Worm (Caenorhabditis elegans) whole organism, young adult: ENCODE results near the gene T26H8.4.
"Not testable (repeated sequence)": the region's sequence is repeated elsewhere in the genome, so short reads cannot be mapped to it uniquely, and the experiment has no call there.

Experiments used
- F22D6.2 ChIP-seq: sonication (generic microtip); optimal IDR thresholded peaks from 2 replicates; lab custom pipeline; 2016; ENCODE audit warnings: mild to moderate bottlenecking, missing genetic modification characterization, missing compliant biosample characterization
- F37B4.10 ChIP-seq: fragments of 200-800 bp; sonication (Bioruptor generic); IDR thresholded peaks from 2 replicates; pipeline ENCODE4 v1.3.6; 2022; ENCODE audit warnings: missing genetic modification characterization, missing compliant biosample characterization
- F49E8.2 ChIP-seq: sonication (generic microtip); optimal IDR thresholded peaks from 3 replicates; lab custom pipeline; 2017; ENCODE audit warnings: missing genetic modification characterization, mild to moderate bottlenecking, missing compliant biosample characterization, antibody characterized with exemption, moderate library complexity; ENCODE audit not compliant: insufficient read depth
- K12H6.12 ChIP-seq: fragments of 200-800 bp; sonication (Bioruptor generic); optimal IDR thresholded peaks from 2 replicates; lab custom pipeline; 2018; ENCODE audit warnings: mild to moderate bottlenecking, missing genetic modification characterization, missing compliant biosample characterization
- Y53G8AR.9 ChIP-seq: fragments of 200-800 bp; sonication (Bioruptor generic); conservative IDR thresholded peaks from 2 replicates; pipeline ENCODE4 v1.3.6; 2022; ENCODE audit warnings: missing genetic modification reagents, missing genetic modification characterization, missing compliant biosample characterization
- bed-1 ChIP-seq: fragments of 200-800 bp; sonication (Bioruptor generic); IDR thresholded peaks from 2 replicates; pipeline ENCODE4 v1.3.6; 2022; ENCODE audit warnings: missing genetic modification reagents, missing genetic modification characterization, missing compliant biosample characterization
- ets-4 ChIP-seq: fragments of 200-800 bp; sonication (Bioruptor generic); optimal IDR thresholded peaks from 2 replicates; lab custom pipeline; 2018; ENCODE audit warnings: mild to moderate bottlenecking, missing genetic modification characterization, missing compliant biosample characterization
- hrde-1 ChIP-seq: sonication (generic microtip); optimal IDR thresholded peaks from 2 replicates; lab custom pipeline; 2016; ENCODE audit warnings: missing genetic modification characterization, mild to moderate bottlenecking, missing compliant biosample characterization, moderate library complexity, missing genotype, missing genetic modification reagents, borderline replicate concordance
- lag-1 ChIP-seq: fragments of 200-800 bp; sonication (Bioruptor generic); IDR thresholded peaks from 2 replicates; pipeline ENCODE4 v1.3.6; 2022; ENCODE audit warnings: missing genetic modification reagents, missing genetic modification characterization, missing compliant biosample characterization
- lsl-1 ChIP-seq: fragments of 200-800 bp; sonication (Bioruptor generic); optimal IDR thresholded peaks from 2 replicates; lab custom pipeline; 2018; ENCODE audit warnings: mild to moderate bottlenecking, missing genetic modification characterization, moderate library complexity, missing compliant biosample characterization
- madf-6 ChIP-seq: fragments of 200-800 bp; sonication (Bioruptor generic); IDR thresholded peaks from 2 replicates; pipeline ENCODE4 v1.3.6; 2022; ENCODE audit warnings: missing genetic modification reagents, missing genetic modification characterization, missing compliant biosample characterization
- mxl-1 ChIP-seq: sonication (generic microtip); optimal IDR thresholded peaks from 2 replicates; lab custom pipeline; 2016; ENCODE audit warnings: missing genetic modification characterization, missing compliant biosample characterization
- nhr-120 ChIP-seq: fragments of 200-800 bp; sonication (Bioruptor generic); IDR thresholded peaks from 2 replicates; pipeline ENCODE4 v1.3.6; 2022; ENCODE audit warnings: missing genetic modification characterization, missing compliant biosample characterization
- rpc-1 ChIP-seq, 2 experiments: fragments of 150-350 bp in 1 of 2; sonication (generic microtip) in 1 of 2; optimal IDR thresholded peaks; 2 replicates each; lab custom pipeline; 2014 to 2018; ENCODE audit warnings: missing biosample characterization in 1 of 2, missing genetic modification characterization in 1 of 2, missing genetic modification reagents in 1 of 2, missing genotype in 1 of 2
- snpc-1.1 ChIP-seq: sonication (generic microtip); optimal IDR thresholded peaks from 2 replicates; lab custom pipeline; 2017; ENCODE audit warnings: missing genetic modification characterization, mild to moderate bottlenecking, missing compliant biosample characterization, antibody characterized with exemption, moderate library complexity, missing genotype, missing genetic modification reagents; ENCODE audit not compliant: insufficient read depth
- snpc-4 ChIP-seq, 5 experiments: fragments of 150-350 bp in 1 of 5; sonication (generic microtip) in 4 of 5; optimal IDR thresholded peaks; 2 replicates each; lab custom pipeline; 2014 to 2018; ENCODE audit warnings: missing genetic modification characterization in 5 of 5, missing biosample characterization in 3 of 5, antibody characterized with exemption in 2 of 5, mild to moderate bottlenecking in 2 of 5, missing compliant biosample characterization in 2 of 5, missing genotype in 2 of 5, moderate library complexity in 2 of 5, missing genetic modification reagents in 1 of 5
- tlf-1 ChIP-seq: fragments of 200-800 bp; sonication (Bioruptor generic); optimal IDR thresholded peaks from 2 replicates; lab custom pipeline; 2018; ENCODE audit warnings: mild to moderate bottlenecking, missing genetic modification characterization, missing compliant biosample characterization
- ztf-3 ChIP-seq: fragments of 200-800 bp; sonication (Bioruptor generic); optimal IDR thresholded peaks from 2 replicates; lab custom pipeline; 2018; ENCODE audit warnings: mild to moderate bottlenecking, missing genetic modification characterization, missing compliant biosample characterization

Gene T26H8.4

ce11 chrV:15262336-15262735 is 44.3 kb downstream of the T26H8.4 start, which contains the start of gene M01B2.10:
Gene M01B2.10 (minus strand): TSS chrV:15262436.
- TF ChIP-seq Y53G8AR.9; madf-6 (GFP tag; lab: Robert Waterston, UW); F49E8.2 (tag; lab: Kevin White, UChicago): not testable (repeated sequence)

ce11 chrV:15259904-15260303 is 46.7 kb downstream of the T26H8.4 start, which contains the start of gene M01B2.8:
Gene M01B2.8 (plus strand): TSS chrV:15260204.
- no peak for TF ChIP-seq mxl-1 (tag; lab: Kevin White, UChicago)
- no peak for TF ChIP-seq lag-1
- no peak for TF ChIP-seq ztf-3 (GFP tag; lab: Kevin White, UChicago)
- TF ChIP-seq ets-4 (GFP tag; lab: Kevin White, UChicago) = no peak
- no peak for TF ChIP-seq snpc-4 (GFP tag; optimal IDR thresholded peaks at IDR 0.05; lab: Kevin White, UChicago)
- no peak for TF ChIP-seq snpc-4 (tag; optimal IDR thresholded peaks at IDR 0.05; lab: Kevin White, UChicago)
- no peak for TF ChIP-seq nhr-120 (GFP tag; lab: Robert Waterston, UW)
- no peak for TF ChIP-seq rpc-1 (optimal IDR thresholded peaks at IDR 0.05; lab: Kevin White, UChicago)
- TF ChIP-seq rpc-1 (tag; optimal IDR thresholded peaks at IDR 0.05; lab: Kevin White, UChicago) = no peak
- TF ChIP-seq lsl-1 (GFP tag; lab: Kevin White, UChicago) = no peak
- TF ChIP-seq F22D6.2 = no peak
- TF ChIP-seq bed-1 (GFP tag; lab: Robert Waterston, UW) = no peak
- TF ChIP-seq K12H6.12 = no peak

- TF ChIP-seq F37B4.10 (GFP tag; lab: Robert Waterston, UW) = no peak
- TF ChIP-seq, all 124 proteins: peak for 0
Observed at ce11 chrV:15259049-15259448, 47.6 kb downstream of the T26H8.4 start, which contains the start of gene srsx-37. Gene srsx-37 (minus strand): TSS chrV:15259149.

- not testable (repeated sequence) for TF ChIP-seq snpc-1.1 (tag; lab: Kevin White, UChicago); tlf-1 (GFP tag; lab: Kevin White, UChicago); hrde-1
Observed at ce11 chrV:15256669-15257068, 50.0 kb downstream of the T26H8.4 start, which contains the start of gene srsx-39. Gene srsx-39 (minus strand): TSS chrV:15256769.
